Worm (Caenorhabditis elegans): ENCODE measurements around the gene C25D7.15.

ce11 chrV:15074907-15075306 lies 15.3 kb downstream of the C25D7.15 start:
- TF ChIP-seq ztf-29 (GFP tag; IDR thresholded peaks at IDR 0.05) (no peak), flt-1 (GFP tag; IDR thresholded peaks at IDR 0.05) (no peak), ztf-23 (GFP tag; IDR thresholded peaks at IDR 0.05) (no peak), cog-1 (tag; optimal IDR thresholded peaks at IDR 0.05) (no peak)
